Worm (Caenorhabditis elegans) whole organism, L1 larva: ENCODE measurements around the gene F46B6.10.

Experiments used
- Y116A8C.19 ChIP-seq: sonication (generic microtip); optimal IDR thresholded peaks from 2 replicates; lab custom pipeline; 2016; ENCODE audit warnings: missing compliant biosample characterization, missing genetic modification characterization, borderline replicate concordance
- alr-1 ChIP-seq: fragments of 200-800 bp; sonication (Bioruptor generic); optimal IDR thresholded peaks from 2 replicates; lab custom pipeline; 2018; ENCODE audit warnings: borderline replicate concordance, mild to moderate bottlenecking, missing genetic modification characterization, missing compliant biosample characterization
- ceh-63 ChIP-seq: fragments of 200-800 bp; sonication (Bioruptor generic); optimal IDR thresholded peaks from 2 replicates; lab custom pipeline; 2018; ENCODE audit warnings: mild to moderate bottlenecking, missing genetic modification characterization, missing compliant biosample characterization
- ceh-8 ChIP-seq: fragments of 200-800 bp; sonication (Bioruptor generic); optimal IDR thresholded peaks from 2 replicates; lab custom pipeline; 2018; ENCODE audit warnings: mild to moderate bottlenecking, missing genetic modification characterization, moderate library complexity, missing compliant biosample characterization
- ceh-90 ChIP-seq: sonication (generic microtip); optimal IDR thresholded peaks from 2 replicates; lab custom pipeline; 2016; ENCODE audit warnings: missing genetic modification characterization, missing compliant biosample characterization
- efl-1 ChIP-seq, 4 experiments: fragments of 150-350 bp; optimal IDR thresholded peaks in 3 of 4; peaks in 1 of 4; 1 replicate in 1 of 4; 2 replicates in 3 of 4; lab custom pipeline; 2014; ENCODE audit warnings: missing biosample characterization in 2 of 4, missing genetic modification characterization in 2 of 4, missing genetic modification reagents in 2 of 4
- efl-3 ChIP-seq: fragments of 200-800 bp; sonication (Bioruptor generic); optimal IDR thresholded peaks from 2 replicates; lab custom pipeline; 2018; ENCODE audit warnings: mild to moderate bottlenecking, missing genetic modification characterization, missing compliant biosample characterization
- egl-27 ChIP-seq, 2 experiments: fragments of 150-350 bp in 1 of 2; sonication (generic microtip); optimal IDR thresholded peaks; 3 replicates each; lab custom pipeline; 2017 to 2018; ENCODE audit warnings: missing biosample characterization in 2 of 2, missing genetic modification characterization in 2 of 2, missing genetic modification reagents in 2 of 2
- fkh-4 ChIP-seq: sonication (generic microtip); optimal IDR thresholded peaks from 2 replicates; lab custom pipeline; 2016; ENCODE audit warnings: missing compliant biosample characterization, missing genetic modification characterization, borderline replicate concordance
- grh-1 ChIP-seq: fragments of 200-800 bp; sonication (Bioruptor generic); IDR thresholded peaks from 2 replicates; pipeline ENCODE4 v1.3.6; 2022; ENCODE audit warnings: missing genetic modification reagents, missing genetic modification characterization, missing compliant biosample characterization
- hlh-17 ChIP-seq: fragments of 200-800 bp; sonication (Bioruptor generic); optimal IDR thresholded peaks from 2 replicates; lab custom pipeline; 2018; ENCODE audit warnings: missing genetic modification characterization, mild to moderate bottlenecking, missing compliant biosample characterization, moderate library complexity, borderline replicate concordance
- hlh-4 ChIP-seq: sonication (generic microtip); optimal IDR thresholded peaks from 2 replicates; lab custom pipeline; 2016; ENCODE audit warnings: mild to moderate bottlenecking, missing genetic modification characterization, missing compliant biosample characterization
- isw-1 ChIP-seq: fragments of 200-800 bp; sonication (Bioruptor generic); IDR thresholded peaks from 2 replicates; pipeline ENCODE4 v1.3.6; 2022; ENCODE audit warnings: missing genetic modification characterization, missing compliant biosample characterization
- jun-1 ChIP-seq: fragments of 150-350 bp; optimal IDR thresholded peaks from 2 replicates; lab custom pipeline; 2014; ENCODE audit warnings: missing biosample characterization, missing genetic modification reagents, missing genetic modification characterization
- lin-13 ChIP-seq: fragments of 150-350 bp; optimal IDR thresholded peaks from 2 replicates; lab custom pipeline; 2014; ENCODE audit warnings: missing biosample characterization, missing genetic modification reagents, missing genetic modification characterization
- lin-35 ChIP-seq, 2 experiments: fragments of 150-350 bp; optimal IDR thresholded peaks; 2 replicates each; lab custom pipeline; 2014; ENCODE audit warnings: missing biosample characterization in 2 of 2, missing genetic modification characterization in 2 of 2, missing genetic modification reagents in 2 of 2
- lir-3 ChIP-seq: sonication (generic microtip); optimal IDR thresholded peaks from 2 replicates; lab custom pipeline; 2016; ENCODE audit warnings: mild to moderate bottlenecking, missing genetic modification characterization, moderate library complexity, missing compliant biosample characterization; ENCODE audit not compliant: poor library complexity
- lsy-2 ChIP-seq, 2 experiments: fragments of 150-350 bp; optimal IDR thresholded peaks; 2 replicates each; lab custom pipeline; 2014; ENCODE audit warnings: missing biosample characterization in 2 of 2, missing genetic modification characterization in 2 of 2
- nhr-47 ChIP-seq: sonication (generic microtip); optimal IDR thresholded peaks from 2 replicates; lab custom pipeline; 2016; ENCODE audit warnings: mild to moderate bottlenecking, missing genetic modification characterization, moderate library complexity, missing compliant biosample characterization
- nhr-77 ChIP-seq: fragments of 150-350 bp; optimal IDR thresholded peaks from 2 replicates; lab custom pipeline; 2014; ENCODE audit warnings: missing biosample characterization, missing genetic modification characterization
- pax-3 ChIP-seq: fragments of 200-800 bp; sonication (Bioruptor generic); optimal IDR thresholded peaks from 2 replicates; lab custom pipeline; 2018; ENCODE audit warnings: mild to moderate bottlenecking, missing genetic modification characterization, moderate library complexity, missing compliant biosample characterization
- rnt-1 ChIP-seq: sonication (generic microtip); optimal IDR thresholded peaks from 2 replicates; lab custom pipeline; 2016; ENCODE audit warnings: mild to moderate bottlenecking, missing genetic modification characterization, moderate library complexity, missing compliant biosample characterization
- sptf-1 ChIP-seq: fragments of 150-350 bp; optimal IDR thresholded peaks from 2 replicates; lab custom pipeline; 2014; ENCODE audit warnings: missing biosample characterization, missing genetic modification characterization
- sup-37 ChIP-seq: fragments of 200-800 bp; sonication (Bioruptor generic); optimal IDR thresholded peaks from 2 replicates; lab custom pipeline; 2018; ENCODE audit warnings: mild to moderate bottlenecking, missing genetic modification characterization, missing compliant biosample characterization
- swsn-7 ChIP-seq: sonication (generic microtip); optimal IDR thresholded peaks from 2 replicates; lab custom pipeline; 2016; ENCODE audit warnings: missing genetic modification characterization, missing compliant biosample characterization
- tlp-1 ChIP-seq: fragments of 150-350 bp; optimal IDR thresholded peaks from 2 replicates; lab custom pipeline; 2014; ENCODE audit warnings: missing biosample characterization, missing genetic modification characterization
- unc-30 ChIP-seq: sonication (generic microtip); optimal IDR thresholded peaks from 2 replicates; lab custom pipeline; 2017; ENCODE audit warnings: missing biosample characterization, missing genetic modification characterization
- unc-62 ChIP-seq: fragments of 150-350 bp; optimal IDR thresholded peaks from 2 replicates; lab custom pipeline; 2014; ENCODE audit warnings: missing biosample characterization, missing genetic modification reagents, missing genetic modification characterization
- xbp-1 ChIP-seq: sonication (generic microtip); optimal IDR thresholded peaks from 2 replicates; lab custom pipeline; 2016; ENCODE audit warnings: missing genetic modification characterization, missing compliant biosample characterization

Gene F46B6.10

ce11 chrV:9821724-9822123 lies 19.9 kb upstream of the F46B6.10 start, which contains the start of gene str-193:
Gene str-193 (minus strand): TSS chrV:9821824.
- TF ChIP-seq efl-3 (GFP tag; lab: Kevin White, UChicago): no peak
- TF ChIP-seq sptf-1 (tag; lab: Kevin White, UChicago): no peak
- no peak for TF ChIP-seq ceh-8
- TF ChIP-seq, all 84 proteins: peak for 0

- no peak for TF ChIP-seq efl-1 (optimal IDR thresholded peaks at IDR 0.05; lab: Kevin White, UChicago)
- peak in 1 of 2 experiments; percentile 58 for TF ChIP-seq efl-1 (GFP tag; optimal IDR thresholded peaks at IDR 0.05 in 1 of 2; lab: Kevin White, UChicago)
- no peak for TF ChIP-seq lir-3 (tag; lab: Kevin White, UChicago)
- TF ChIP-seq nhr-77 (tag; lab: Kevin White, UChicago): no peak
- no peak for TF ChIP-seq grh-1 (GFP tag; lab: Robert Waterston, UW)
- TF ChIP-seq ceh-63 (GFP tag; lab: Kevin White, UChicago): no peak
- no peak for TF ChIP-seq nhr-47 (tag; lab: Kevin White, UChicago)
These were observed 14.5 kb upstream of the F46B6.10 start, which contains the start of gene sru-31 for ce11 chrV:9816390-9816789. Gene sru-31 (plus strand): TSS chrV:9816690.

ce11 chrV:9813527-9813926 lies 11.7 kb upstream of the F46B6.10 start, which contains the start of gene sru-30:
Gene sru-30 (plus strand): TSS chrV:9813827.
- no peak for TF ChIP-seq grh-1 (GFP tag; lab: Robert Waterston, UW)
- TF ChIP-seq Y116A8C.19 (tag; lab: Kevin White, UChicago): no peak

ce11 chrV:9812216-9812615 lies 10.4 kb upstream of the F46B6.10 start:
- no peak for TF ChIP-seq lin-35 (GFP tag; optimal IDR thresholded peaks at IDR 0.05; lab: Kevin White, UChicago)
- no peak for TF ChIP-seq pax-3 (tag; lab: Kevin White, UChicago)
- TF ChIP-seq lsy-2 (tag; optimal IDR thresholded peaks at IDR 0.05; lab: Kevin White, UChicago): no peak
- TF ChIP-seq, all 84 proteins: peak for 0

ce11 chrV:9811154-9811553 lies 9.3 kb upstream of the F46B6.10 start, which contains the start of gene sru-29:
Gene sru-29 (plus strand): TSS chrV:9811454.
- TF ChIP-seq jun-1: no peak
- TF ChIP-seq hlh-4 (tag; lab: Kevin White, UChicago): peak; percentile 4
- no peak for TF ChIP-seq sptf-1 (tag; lab: Kevin White, UChicago)

ce11 chrV:9805161-9805560 lies 3.3 kb upstream of the F46B6.10 start, which contains the start of gene sru-37:
Gene sru-37 (plus strand): TSS chrV:9805461.
- TF ChIP-seq efl-3 (GFP tag; lab: Kevin White, UChicago) (no peak), sup-37 (GFP tag; lab: Kevin White, UChicago) (no peak), xbp-1 (tag; lab: Kevin White, UChicago) (no peak), rnt-1 (tag; lab: Kevin White, UChicago) (no peak), tlp-1 (tag; lab: Kevin White, UChicago) (no peak), hlh-17 (GFP tag; lab: Kevin White, UChicago) (no peak), swsn-7 (tag; lab: Kevin White, UChicago) (no peak), alr-1 (no peak), isw-1 (GFP tag; lab: Robert Waterston, UW) (no peak), lin-13 (no peak), unc-30 (tag; lab: Kevin White, UChicago) (no peak), ceh-90 (tag; lab: Kevin White, UChicago) (no peak), fkh-4 (tag; lab: Kevin White, UChicago) (no peak), ceh-63 (GFP tag; lab: Kevin White, UChicago) (no peak), unc-62 (GFP tag; lab: Kevin White, UChicago) (no peak)

ce11 chrV:9803176-9803575 lies 1.3 kb upstream of the F46B6.10 start, which contains the start of gene sru-39:
Gene sru-39 (plus strand): TSS chrV:9803476.
- TF ChIP-seq efl-1 (optimal IDR thresholded peaks at IDR 0.05; lab: Kevin White, UChicago): no peak
- peak in 1 of 2 experiments; percentile 72 for TF ChIP-seq efl-1 (GFP tag; optimal IDR thresholded peaks at IDR 0.05 in 1 of 2; lab: Kevin White, UChicago)
- TF ChIP-seq egl-27 (tag; optimal IDR thresholded peaks at IDR 0.05; lab: Kevin White, UChicago): no peak
